Fruit fly (Drosophila melanogaster): ENCODE data around the gene CG42366.

The CG42366 gene

dm6 chr2L:9960758-9961157, 35.8 kb downstream of the CG42366 start:
- TF ChIP-seq Dif (GFP tag; optimal IDR thresholded peaks at IDR 0.05; ENCODE audit: partially characterized antibody) (no peak), Rel (GFP tag; optimal IDR thresholded peaks at IDR 0.05) (no peak), Rel (tag; optimal IDR thresholded peaks at IDR 0.05) (peak; percentile 82)

- TF ChIP-seq HLH106 (tag; optimal IDR thresholded peaks at IDR 0.05) (peak; percentile 24), Sp1 (GFP tag; optimal IDR thresholded peaks at IDR 0.05) (peak; percentile 42), Hr78 (GFP tag; optimal IDR thresholded peaks at IDR 0.05) (no peak), lola (GFP tag; optimal IDR thresholded peaks at IDR 0.05) (no peak), foxo (GFP tag; optimal IDR thresholded peaks at IDR 0.05) (peak in 1 of 2 experiments; percentile 14), rgr (GFP tag; optimal IDR thresholded peaks at IDR 0.05) (peak; percentile 61)
Observed at dm6 chr2L:9963603-9964042, 38.7 kb downstream of the CG42366 start, which contains the start of gene CG5850. Gene CG5850, minus strand, starts transcription at chr2L:9963949.

- TF ChIP-seq foxo (GFP tag; optimal IDR thresholded peaks at IDR 0.05), result peak; percentile 67 to 73
- no peak for TF ChIP-seq CrebA (GFP tag; optimal IDR thresholded peaks at IDR 0.05; ENCODE audit: borderline replicate concordance)
- no peak for TF ChIP-seq usp (GFP tag; optimal IDR thresholded peaks at IDR 0.05)
- TF ChIP-seq Dfd (GFP tag; optimal IDR thresholded peaks at IDR 0.05), result no peak
- peak; percentile 77 for TF ChIP-seq Myc (optimal IDR thresholded peaks at IDR 0.05)
- no peak for TF ChIP-seq tai (GFP tag; optimal IDR thresholded peaks at IDR 0.05)
- no peak for TF ChIP-seq Hr78 (GFP tag; optimal IDR thresholded peaks at IDR 0.05)
- TF ChIP-seq HLH106 (tag; optimal IDR thresholded peaks at IDR 0.05), result peak; percentile 81
- TF ChIP-seq Sp1 (GFP tag; optimal IDR thresholded peaks at IDR 0.05), result peak; percentile 93
- no peak for TF ChIP-seq N (GFP tag; optimal IDR thresholded peaks at IDR 0.05)
- peak; percentile 71 for TF ChIP-seq Jra (GFP tag; optimal IDR thresholded peaks at IDR 0.05)
- no peak for TF ChIP-seq Dif (GFP tag; optimal IDR thresholded peaks at IDR 0.05; ENCODE audit: partially characterized antibody)
- peak; percentile 88 for TF ChIP-seq br (GFP tag; optimal IDR thresholded peaks at IDR 0.05)
- peak; percentile 57 for TF ChIP-seq CG32264 (GFP tag; optimal IDR thresholded peaks at IDR 0.05)
- no peak for TF ChIP-seq lola (GFP tag; optimal IDR thresholded peaks at IDR 0.05)
- TF ChIP-seq dsf (GFP tag; optimal IDR thresholded peaks at IDR 0.05; ENCODE audit: borderline replicate concordance), result peak; percentile 53
- peak; percentile 88 for TF ChIP-seq rgr (GFP tag; optimal IDR thresholded peaks at IDR 0.05)
- peak; percentile 83 for TF ChIP-seq fru (GFP tag; optimal IDR thresholded peaks at IDR 0.05)
- peak; percentile 94 for TF ChIP-seq Hr83 (GFP tag; optimal IDR thresholded peaks at IDR 0.05; ENCODE audit: poor library complexity, severe bottlenecking)
- TF ChIP-seq Rel (GFP tag; optimal IDR thresholded peaks at IDR 0.05), result no peak
- TF ChIP-seq Rel (tag; optimal IDR thresholded peaks at IDR 0.05), result peak; percentile 80
- TF ChIP-seq Mio (GFP tag; optimal IDR thresholded peaks at IDR 0.05), result peak; percentile 43
- peak; percentile 88 for TF ChIP-seq OdsH (GFP tag; optimal IDR thresholded peaks at IDR 0.05)
- no peak for TF ChIP-seq Abd-B (GFP tag; optimal IDR thresholded peaks at IDR 0.05)
- no peak for TF ChIP-seq dl (GFP tag; optimal IDR thresholded peaks at IDR 0.05; ENCODE audit: insufficient read depth in 1 of 2, partially characterized antibody in 2 of 2)
- peak; percentile 88 for TF ChIP-seq CG9705 (GFP tag; optimal IDR thresholded peaks at IDR 0.05)
- peak; percentile 60 for TF ChIP-seq psq (GFP tag; optimal IDR thresholded peaks at IDR 0.05)
- no peak for TF ChIP-seq Vsx2 (GFP tag; optimal IDR thresholded peaks at IDR 0.05; ENCODE audit: partially characterized antibody)
- no peak for TF ChIP-seq jim (GFP tag; optimal IDR thresholded peaks at IDR 0.05)
- TF ChIP-seq sage (GFP tag; optimal IDR thresholded peaks at IDR 0.05), result no peak
- TF ChIP-seq woc (GFP tag; optimal IDR thresholded peaks at IDR 0.05), result peak; percentile 53
- TF ChIP-seq sv (GFP tag; optimal IDR thresholded peaks at IDR 0.05), result peak; percentile 65
- peak; percentile 86 for TF ChIP-seq dmrt93B (GFP tag; optimal IDR thresholded peaks at IDR 0.05)
- no peak for TF ChIP-seq GATAd (GFP tag; optimal IDR thresholded peaks at IDR 0.05)
- no peak for TF ChIP-seq pan (optimal IDR thresholded peaks at IDR 0.05)
- peak; percentile 84 for TF ChIP-seq Hnf4 (GFP tag; optimal IDR thresholded peaks at IDR 0.05)
- no peak for TF ChIP-seq brk (GFP tag; optimal IDR thresholded peaks at IDR 0.05)
- TF ChIP-seq h (GFP tag; optimal IDR thresholded peaks at IDR 0.05), result peak; percentile 90
- TF ChIP-seq ey (GFP tag; optimal IDR thresholded peaks at IDR 0.05), result peak; percentile 74
Observed at dm6 chr2L:9966983-9967737, 42.2 kb downstream of the CG42366 start, which contains the start of the genes Dref and RpL13. Gene Dref, minus strand, starts transcription at chr2L:9967229. Gene RpL13, plus strand, starts transcription at chr2L:9967313.
